Fruit fly (Drosophila melanogaster): ENCODE measurements around the gene CG4318.
A peak's percentile ranks its signal among the peaks of the same experiment; 100 is the strongest.

CG4318 gene

dm6 chrX:13109583-13110126 lies 45.1 kb downstream of the CG4318 start (continued):
- TF ChIP-seq Ets97D (GFP tag; optimal IDR thresholded peaks at IDR 0.05) (no peak), CG15696 (tag; optimal IDR thresholded peaks at IDR 0.05) (no peak), CG7372 (GFP tag; IDR thresholded peaks at IDR 0.05) (0 out of 2 replicates have a peak, but pooled peaks have one; percentile 22), ranshi (GFP tag; IDR thresholded peaks at IDR 0.05) (peak; percentile 52; the same call in 1 of the 2 replicates), CG9932 (GFP tag; IDR thresholded peaks at IDR 0.05) (peak; percentile 62), CoRest (tag; optimal IDR thresholded peaks at IDR 0.05) (peak; percentile 65), HLH3B (GFP tag; IDR thresholded peaks at IDR 0.05) (peak; percentile 34; the same call in 1 of the 2 replicates), CG4707 (GFP tag; optimal IDR thresholded peaks at IDR 0.05) (no peak), CrebB (tag; optimal IDR thresholded peaks at IDR 0.05) (peak; percentile 19), CHES-1-like (GFP tag; optimal IDR thresholded peaks at IDR 0.05) (no peak), CG17802 (tag; optimal IDR thresholded peaks at IDR 0.05) (no peak), Usf (GFP tag; optimal IDR thresholded peaks at IDR 0.05) (no peak), CG2875 (GFP tag; optimal IDR thresholded peaks at IDR 0.05) (no peak), CG7556 (GFP tag; optimal IDR thresholded peaks at IDR 0.05) (peak; percentile 45), Hr51 (GFP tag; optimal IDR thresholded peaks at IDR 0.05) (peak in 1 of 2 experiments; percentile 67), CG11695 (GFP tag; IDR thresholded peaks at IDR 0.05) (peak; percentile 61; the same call in 2 of the 3 replicates), CG32767 (GFP tag; IDR thresholded peaks at IDR 0.05) (no peak), zfh1 (GFP tag; IDR thresholded peaks at IDR 0.05) (peak; percentile 42; the same call in 1 of the 3 replicates), nmo (GFP tag; optimal IDR thresholded peaks at IDR 0.05) (peak; percentile 44), CG14014 (GFP tag; IDR thresholded peaks at IDR 0.05) (0 out of 2 replicates have a peak, but pooled peaks have one; percentile 58), CG2678 (tag; optimal IDR thresholded peaks at IDR 0.05) (peak; percentile 75), CG11504 (tag; optimal IDR thresholded peaks at IDR 0.05) (peak; percentile 76), Gsc (GFP tag; IDR thresholded peaks at IDR 0.05) (no peak), D19A (tag; optimal IDR thresholded peaks at IDR 0.05) (peak; percentile 84), Ptx1 (GFP tag; IDR thresholded peaks at IDR 0.05) (peak; percentile 71), ato (GFP tag; IDR thresholded peaks at IDR 0.05; ENCODE audit: partially characterized antibody) (no peak), croc (GFP tag; conservative IDR thresholded peaks at IDR 0.05) (no peak), CG17385 (GFP tag; optimal IDR thresholded peaks at IDR 0.05) (peak; percentile 47), Rfx (GFP tag; IDR thresholded peaks at IDR 0.05) (peak; percentile 75), Deaf1 (tag; optimal IDR thresholded peaks at IDR 0.05) (peak; percentile 28), Blimp-1 (GFP tag; optimal IDR thresholded peaks at IDR 0.05) (peak; percentile 44), CG10366 (GFP tag; IDR thresholded peaks at IDR 0.05) (peak; percentile 36), CG17359 (tag; optimal IDR thresholded peaks at IDR 0.05) (peak; percentile 64), D19B (GFP tag; optimal IDR thresholded peaks at IDR 0.05) (peak; percentile 88), dysf (GFP tag; IDR thresholded peaks at IDR 0.05) (peak; percentile 75), CG2120 (GFP tag; optimal IDR thresholded peaks at IDR 0.05) (peak; percentile 28), CG1832 (GFP tag; optimal IDR thresholded peaks at IDR 0.05) (no peak), Hmr (GFP tag; optimal IDR thresholded peaks at IDR 0.05) (peak; percentile 61), unpg (GFP tag; optimal IDR thresholded peaks at IDR 0.05) (peak; percentile 71), Lim3 (GFP tag; IDR thresholded peaks at IDR 0.05) (peak; percentile 41; the same call in 1 of the 2 replicates), ind (GFP tag; optimal IDR thresholded peaks at IDR 0.05) (peak; percentile 39), her (GFP tag; optimal IDR thresholded peaks at IDR 0.05) (no peak), CG17361 (GFP tag; IDR thresholded peaks at IDR 0.05) (peak; percentile 59; the same call in 2 of the 3 replicates), CG30403 (GFP tag; optimal IDR thresholded peaks at IDR 0.05) (peak; percentile 35), CG15601 (tag; optimal IDR thresholded peaks at IDR 0.05) (no peak), Sox102F (GFP tag; optimal IDR thresholded peaks at IDR 0.05) (peak; percentile 70), Vsx1 (GFP tag; optimal IDR thresholded peaks at IDR 0.05) (no peak), CG31441 (GFP tag; IDR thresholded peaks at IDR 0.05) (peak; percentile 65), CG9817 (tag; optimal IDR thresholded peaks at IDR 0.05) (peak; percentile 25)
